Fruit fly (Drosophila melanogaster) whole organism, embryonic: Measurements from ENCODE around the gene ClC-c.

Experiments
- CG1233 ChIP-seq: fragments of 200-800 bp; sonication (Bioruptor generic); optimal IDR thresholded peaks from 4 replicates; lab custom pipeline; 2018; ENCODE audit warnings: missing biosample characterization, mild to moderate bottlenecking, missing genetic modification characterization
- CG13424 ChIP-seq: fragments of 200-800 bp; sonication (Bioruptor generic); optimal IDR thresholded peaks from 2 replicates; lab custom pipeline; 2019; ENCODE audit warnings: missing biosample characterization, mild to moderate bottlenecking, missing genetic modification characterization, moderate library complexity
- CG13624 ChIP-seq: fragments of 200-800 bp; sonication (Bioruptor generic); optimal IDR thresholded peaks from 2 replicates; lab custom pipeline; 2016; ENCODE audit warnings: missing biosample characterization, missing genetic modification characterization
- CG16863 ChIP-seq: fragments of 200-800 bp; sonication (Bioruptor generic); optimal IDR thresholded peaks from 3 replicates; lab custom pipeline; 2016; ENCODE audit warnings: missing biosample characterization, missing genetic modification characterization
- CG18262 ChIP-seq: fragments of 200-800 bp; optimal IDR thresholded peaks from 3 replicates; lab custom pipeline; 2019; ENCODE audit warnings: missing biosample characterization, mild to moderate bottlenecking, missing genetic modification characterization, moderate library complexity
- CG2129 ChIP-seq: fragments of 200-800 bp; sonication (Bioruptor generic); IDR thresholded peaks from 2 replicates; pipeline ENCODE4 v1.3.6; 2022; ENCODE audit warnings: missing biosample characterization, missing genetic modification characterization; ENCODE audit not compliant: partially characterized antibody
- CG2678 ChIP-seq: fragments of 200-800 bp; sonication (Bioruptor generic); optimal IDR thresholded peaks from 3 replicates; lab custom pipeline; 2019; ENCODE audit warnings: missing biosample characterization, mild to moderate bottlenecking, missing genetic modification characterization, moderate library complexity
- CG32532 ChIP-seq: fragments of 200-800 bp; sonication (Bioruptor generic); IDR thresholded peaks from 2 replicates; pipeline ENCODE4 v1.3.6; 2022; ENCODE audit warnings: missing biosample characterization, missing genetic modification characterization
- CG34224 ChIP-seq: fragments of 200-800 bp; sonication (Bioruptor generic); IDR thresholded peaks from 3 replicates; pipeline ENCODE4 v1.3.6; 2022; ENCODE audit warnings: missing biosample characterization, missing genetic modification characterization; ENCODE audit not compliant: partially characterized antibody
- CG4282 ChIP-seq: fragments of 200-800 bp; sonication (Bioruptor generic); optimal IDR thresholded peaks from 2 replicates; lab custom pipeline; 2016; ENCODE audit warnings: missing biosample characterization, missing genetic modification characterization
- CG7372 ChIP-seq: fragments of 200-800 bp; sonication (Bioruptor generic); IDR thresholded peaks from 2 replicates; pipeline ENCODE4 v1.3.6; 2022; ENCODE audit warnings: missing biosample characterization, missing genetic modification characterization
- CG7745 ChIP-seq: fragments of 200-800 bp; sonication (Bioruptor generic); optimal IDR thresholded peaks from 2 replicates; lab custom pipeline; 2018; ENCODE audit warnings: missing biosample characterization, mild to moderate bottlenecking, missing genetic modification characterization, moderate library complexity
- Dll ChIP-seq: fragments of 200-800 bp; sonication (Bioruptor generic); IDR thresholded peaks from 4 replicates; pipeline ENCODE4 v1.3.6; 2022; ENCODE audit warnings: missing biosample characterization, missing genetic modification characterization; ENCODE audit not compliant: partially characterized antibody
- Doc2 ChIP-seq: fragments of 200-800 bp; sonication (Bioruptor generic); IDR thresholded peaks from 2 replicates; pipeline ENCODE4 v1.3.6; 2022; ENCODE audit warnings: missing biosample characterization, missing genetic modification characterization
- Hr3 ChIP-seq: fragments of 200-800 bp; sonication (Bioruptor generic); optimal IDR thresholded peaks from 3 replicates; lab custom pipeline; 2016; ENCODE audit warnings: missing biosample characterization, missing genetic modification characterization
- Hr78 ChIP-seq, 2 experiments: fragments of 200-800 bp in 1 of 2; fragments of >200 bp in 1 of 2; sonication (Bioruptor generic) in 1 of 2; optimal IDR thresholded peaks; 2 replicates each; lab custom pipeline; 2017 to 2019; ENCODE audit warnings: missing biosample characterization in 2 of 2, missing genetic modification characterization in 2 of 2, mild to moderate bottlenecking in 1 of 2, moderate library complexity in 1 of 2
- Kr ChIP-seq: fragments of 200-800 bp; sonication (Bioruptor generic); optimal IDR thresholded peaks from 2 replicates; lab custom pipeline; 2017; ENCODE audit warnings: missing biosample characterization, mild to moderate bottlenecking, missing genetic modification characterization
- Myb ChIP-seq: fragments of 200-800 bp; sonication (Bioruptor generic); optimal IDR thresholded peaks from 2 replicates; lab custom pipeline; 2016; ENCODE audit warnings: missing biosample characterization, missing genetic modification characterization
- NC2α ChIP-seq: fragments of 200-800 bp; sonication (Bioruptor generic); optimal IDR thresholded peaks from 2 replicates; lab custom pipeline; 2016; ENCODE audit warnings: missing biosample characterization, missing genetic modification characterization
- Pdp1 ChIP-seq, 2 experiments: fragments of 200-800 bp; sonication (Bioruptor generic); optimal IDR thresholded peaks; 3 replicates each; lab custom pipeline; 2016; ENCODE audit warnings: missing biosample characterization in 2 of 2, missing genetic modification characterization in 2 of 2, mild to moderate bottlenecking in 1 of 2, moderate library complexity in 1 of 2
- Scr ChIP-seq: fragments of 200-800 bp; sonication (Bioruptor generic); IDR thresholded peaks from 2 replicates; pipeline ENCODE4 v1.3.6; 2022; ENCODE audit warnings: missing biosample characterization, missing genetic modification characterization; ENCODE audit not compliant: partially characterized antibody
- Sox100B ChIP-seq: fragments of 200-800 bp; sonication (Bioruptor generic); optimal IDR thresholded peaks from 3 replicates; lab custom pipeline; 2018; ENCODE audit warnings: missing biosample characterization, mild to moderate bottlenecking, missing genetic modification characterization
- TFAM ChIP-seq: fragments of 200-800 bp; sonication (Bioruptor generic); optimal IDR thresholded peaks from 2 replicates; lab custom pipeline; 2017; ENCODE audit warnings: missing biosample characterization, missing genetic modification characterization, inconsistent platforms
- abd-A ChIP-seq: fragments of 200-800 bp; sonication (Bioruptor generic); optimal IDR thresholded peaks from 3 replicates; lab custom pipeline; 2019; ENCODE audit warnings: missing biosample characterization, mild to moderate bottlenecking, missing genetic modification characterization, moderate library complexity
- br ChIP-seq: fragments of >200 bp; optimal IDR thresholded peaks from 2 replicates; lab custom pipeline; 2017
- bsh ChIP-seq, 2 experiments: fragments of 200-800 bp; sonication (Bioruptor generic); optimal IDR thresholded peaks; 2 replicates each; lab custom pipeline; 2017 to 2018; ENCODE audit warnings: mild to moderate bottlenecking in 2 of 2, missing biosample characterization in 2 of 2, missing genetic modification characterization in 2 of 2, moderate library complexity in 1 of 2
- ci ChIP-seq: fragments of 200-800 bp; sonication (Bioruptor generic); IDR thresholded peaks from 3 replicates; pipeline ENCODE4 v1.3.6; 2022; ENCODE audit warnings: missing biosample characterization, missing genetic modification characterization
- exex ChIP-seq: fragments of 200-800 bp; sonication (Bioruptor generic); optimal IDR thresholded peaks from 4 replicates; lab custom pipeline; 2018; ENCODE audit warnings: missing biosample characterization, mild to moderate bottlenecking, missing genetic modification characterization, moderate library complexity
- eyg ChIP-seq: fragments of 200-800 bp; sonication (Bioruptor generic); optimal IDR thresholded peaks from 3 replicates; lab custom pipeline; 2016; ENCODE audit warnings: missing biosample characterization, missing genetic modification characterization
- fd96Cb ChIP-seq: fragments of 200-800 bp; sonication (Bioruptor generic); optimal IDR thresholded peaks from 2 replicates; lab custom pipeline; 2018; ENCODE audit warnings: missing biosample characterization, mild to moderate bottlenecking, missing genetic modification characterization, moderate library complexity
- gcm2 ChIP-seq: fragments of 200-800 bp; sonication (Bioruptor generic); optimal IDR thresholded peaks from 2 replicates; lab custom pipeline; 2016; ENCODE audit warnings: missing biosample characterization, missing genetic modification characterization
- gsb ChIP-seq: fragments of 200-800 bp; sonication (Bioruptor generic); IDR thresholded peaks from 2 replicates; pipeline ENCODE4 v1.3.6; 2022; ENCODE audit warnings: missing biosample characterization, missing genetic modification characterization
- ind ChIP-seq: fragments of 200-800 bp; sonication (Bioruptor generic); optimal IDR thresholded peaks from 3 replicates; lab custom pipeline; 2016; ENCODE audit warnings: missing biosample characterization, missing genetic modification characterization
- kah ChIP-seq: fragments of 200-800 bp; sonication (Bioruptor generic); optimal IDR thresholded peaks from 2 replicates; lab custom pipeline; 2018; ENCODE audit warnings: missing biosample characterization, mild to moderate bottlenecking, missing genetic modification characterization
- lbe ChIP-seq: fragments of 200-800 bp; sonication (Bioruptor generic); optimal IDR thresholded peaks from 2 replicates; lab custom pipeline; 2016; ENCODE audit warnings: missing biosample characterization, mild to moderate bottlenecking, missing genetic modification characterization
- luna ChIP-seq: fragments of 200-800 bp; sonication (Bioruptor generic); optimal IDR thresholded peaks from 2 replicates; lab custom pipeline; 2016; ENCODE audit warnings: missing biosample characterization, missing genetic modification characterization
- pan ChIP-seq, 4 experiments: fragments of >200 bp in 3 of 4; fragments of 200-800 bp in 1 of 4; sonication (Bioruptor generic) in 1 of 4; optimal IDR thresholded peaks in 3 of 4; IDR thresholded peaks in 1 of 4; 2 replicates each; pipeline versions ENCODE4 v1.3.6 to Lab custom; 2017 to 2022; ENCODE audit warnings: missing biosample characterization in 2 of 4, missing genetic modification characterization in 2 of 4, mixed read lengths in 1 of 4
- pfk ChIP-seq: fragments of 200-800 bp; sonication (Bioruptor generic); optimal IDR thresholded peaks from 2 replicates; lab custom pipeline; 2018; ENCODE audit warnings: missing biosample characterization, mild to moderate bottlenecking, missing genetic modification characterization, moderate library complexity
- pros ChIP-seq: fragments of 200-800 bp; sonication (Bioruptor generic); optimal IDR thresholded peaks from 3 replicates; lab custom pipeline; 2019; ENCODE audit warnings: missing biosample characterization, mild to moderate bottlenecking, missing genetic modification characterization, moderate library complexity
- repo ChIP-seq: fragments of 200-800 bp; sonication (Bioruptor generic); optimal IDR thresholded peaks from 2 replicates; lab custom pipeline; 2016; ENCODE audit warnings: missing biosample characterization, missing genetic modification characterization
- sens-2 ChIP-seq: fragments of 200-800 bp; sonication (Bioruptor generic); IDR thresholded peaks from 2 replicates; pipeline ENCODE4 v1.3.6; 2022; ENCODE audit warnings: missing biosample characterization, missing genetic modification characterization
- sim ChIP-seq: fragments of 200-800 bp; sonication (Bioruptor generic); IDR thresholded peaks from 2 replicates; pipeline ENCODE4 v1.3.6; 2022; ENCODE audit warnings: missing biosample characterization, missing genetic modification characterization
- sisA ChIP-seq: fragments of 200-800 bp; sonication (Bioruptor generic); IDR thresholded peaks from 2 replicates; pipeline ENCODE4 v1.3.6; 2022; ENCODE audit warnings: missing biosample characterization, missing genetic modification characterization
- sqz ChIP-seq: fragments of 200-800 bp; sonication (Bioruptor generic); optimal IDR thresholded peaks from 3 replicates; lab custom pipeline; 2018; ENCODE audit warnings: missing biosample characterization, mild to moderate bottlenecking, missing genetic modification characterization
- tio ChIP-seq: fragments of 200-800 bp; sonication (Bioruptor generic); optimal IDR thresholded peaks from 2 replicates; lab custom pipeline; 2017; ENCODE audit warnings: missing biosample characterization, missing genetic modification characterization, inconsistent platforms
- trem ChIP-seq: fragments of 200-800 bp; optimal IDR thresholded peaks from 3 replicates; lab custom pipeline; 2019; ENCODE audit warnings: missing biosample characterization, mild to moderate bottlenecking, missing genetic modification characterization, moderate library complexity
- wor ChIP-seq: fragments of 200-800 bp; sonication (Bioruptor generic); IDR thresholded peaks from 2 replicates; pipeline ENCODE4 v1.3.6; 2022; ENCODE audit warnings: missing biosample characterization, missing genetic modification characterization
- zfh1 ChIP-seq: fragments of 200-800 bp; sonication (Bioruptor generic); IDR thresholded peaks from 3 replicates; pipeline ENCODE4 v1.3.6; 2022; ENCODE audit warnings: missing biosample characterization, missing genetic modification characterization

The ClC-c gene

DNA sequence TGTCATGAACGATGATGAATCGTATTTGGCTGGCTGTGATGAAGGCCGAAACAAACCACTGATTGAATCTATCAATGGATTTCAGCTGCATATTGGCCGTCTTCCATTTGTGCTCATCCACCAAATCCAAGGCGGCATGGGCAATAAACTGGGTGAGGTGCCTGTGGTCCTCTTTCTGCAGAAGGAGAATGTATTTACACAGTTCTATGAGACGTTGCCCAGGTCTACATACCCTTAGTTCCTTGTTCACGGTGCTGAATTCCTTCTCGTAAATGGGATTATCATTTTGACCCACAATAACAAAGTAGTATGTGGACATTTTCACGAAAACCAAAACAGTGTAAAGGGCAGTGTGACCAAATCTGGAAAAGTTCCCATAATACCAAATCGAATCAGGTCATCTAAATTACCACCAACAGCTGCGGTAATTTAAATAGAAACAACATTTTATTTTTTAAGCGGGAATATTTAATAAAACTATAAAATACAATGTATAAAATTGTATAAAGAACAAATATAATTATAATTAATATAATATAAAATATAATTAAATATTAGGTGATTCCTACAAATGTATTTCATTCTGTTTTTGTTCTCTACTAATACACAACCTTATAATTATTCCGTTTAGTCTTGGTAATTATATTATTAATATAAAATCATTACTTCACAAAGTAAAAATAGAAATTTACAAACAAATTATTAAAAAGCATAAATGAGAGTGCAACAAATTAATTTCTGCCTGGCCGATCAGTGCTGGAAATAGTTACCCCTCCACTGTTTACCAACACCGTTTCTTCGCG, 41.2 kb downstream of the ClC-c start, which contains the start of the genes Trs20 and elg1 (continued):
- TF ChIP-seq abd-A (no peak), sim (no peak), CG2678 (tag; lab: Kevin White, UChicago) (peak; percentile 78), Hr78 (GFP tag; optimal IDR thresholded peaks at IDR 0.05; lab: Kevin White, UChicago) (peak in 1 of 2 experiments; percentile 44), Doc2 (GFP tag; lab: Robert Waterston, UW) (no peak), lbe (GFP tag; lab: Kevin White, UChicago) (peak; percentile 22), Sox100B (GFP tag; lab: Kevin White, UChicago) (peak; percentile 71), TFAM (no peak), Kr (GFP tag; lab: Kevin White, UChicago) (no peak), zfh1 (no peak; the same call in 2 of the 3 replicates), CG1233 (GFP tag; lab: Kevin White, UChicago) (peak; percentile 1), repo (GFP tag; lab: Kevin White, UChicago) (no peak), luna (GFP tag; lab: Kevin White, UChicago) (no peak), exex (tag; lab: Kevin White, UChicago) (peak; percentile 54), fd96Cb (tag; lab: Kevin White, UChicago) (no peak), CG32532 (GFP tag; lab: Robert Waterston, UW) (peak; percentile 26; the same call in 1 of the 2 replicates), tio (no peak), CG34224 (no peak), CG13624 (GFP tag; lab: Kevin White, UChicago) (no peak), bsh (GFP tag; optimal IDR thresholded peaks at IDR 0.05; lab: Kevin White, UChicago) (peak in 1 of 2 experiments; percentile 57), CG2129 (GFP tag; lab: Robert Waterston, UW) (no peak), ind (peak; percentile 39), wor (GFP tag; lab: Robert Waterston, UW) (no peak), CG18262 (tag; lab: Kevin White, UChicago) (peak; percentile 80), Hr3 (peak; percentile 81), sisA (GFP tag; lab: Robert Waterston, UW) (no peak; the same call in 1 of the 2 replicates), gcm2 (GFP tag; lab: Kevin White, UChicago) (peak; percentile 7), eyg (no peak), NC2α (GFP tag; lab: Kevin White, UChicago) (no peak), CG7745 (tag; lab: Kevin White, UChicago) (no peak), pan (optimal IDR thresholded peaks at IDR 0.05; lab: Kevin White, UChicago) (no peak), pan (GFP tag; optimal IDR thresholded peaks at IDR 0.05 in 1 of 2, IDR thresholded peaks at IDR 0.05 in 1 of 2) (peak in 1 of 2 experiments; percentile 11), pros (GFP tag; lab: Kevin White, UChicago) (peak; percentile 7), sens-2 (GFP tag; lab: Robert Waterston, UW) (no peak), kah (GFP tag; lab: Kevin White, UChicago) (peak; percentile 8), br (no peak), Pdp1 (GFP tag; optimal IDR thresholded peaks at IDR 0.05; lab: Kevin White, UChicago) (peak in 1 of 2 experiments; percentile 5), trem (tag; lab: Kevin White, UChicago) (peak; percentile 56), CG16863 (GFP tag; lab: Kevin White, UChicago) (no peak), Myb (GFP tag; lab: Kevin White, UChicago) (no peak), Dll (GFP tag; lab: Robert Waterston, UW) (no peak), sqz (GFP tag; lab: Kevin White, UChicago) (no peak), gsb (no peak), CG4282 (GFP tag; lab: Kevin White, UChicago) (no peak), CG7372 (GFP tag; lab: Robert Waterston, UW) (no peak), ci (peak; percentile 13; the same call in 1 of the 3 replicates), pfk (GFP tag; lab: Kevin White, UChicago) (no peak), CG13424 (peak; percentile 73), Scr (no peak)
